Fruit fly (Drosophila melanogaster) whole organism, prepupa: ENCODE results near the gene RfC38.

ENCODE experiments used
- CG34406 ChIP-seq: fragments of 200-800 bp; sonication (Bioruptor generic); optimal IDR thresholded peaks from 3 replicates; lab custom pipeline; 2016; ENCODE audit warnings: missing biosample characterization, missing genetic modification characterization
- CG6854 ChIP-seq: fragments of 200-800 bp; sonication (Bioruptor generic); optimal IDR thresholded peaks from 2 replicates; lab custom pipeline; 2017; ENCODE audit warnings: missing biosample characterization, mild to moderate bottlenecking, missing genetic modification characterization
- CG8632 ChIP-seq: fragments of 200-800 bp; sonication (Bioruptor generic); optimal IDR thresholded peaks from 3 replicates; lab custom pipeline; 2016; ENCODE audit warnings: missing biosample characterization, missing genetic modification characterization
- Eip75B ChIP-seq: fragments of 200-800 bp; sonication (Bioruptor generic); optimal IDR thresholded peaks from 3 replicates; lab custom pipeline; 2016; ENCODE audit warnings: missing biosample characterization, missing genetic modification characterization
- Gug ChIP-seq: fragments of 200-800 bp; sonication (Bioruptor generic); IDR thresholded peaks from 2 replicates; pipeline ENCODE4 v1.3.6; 2022; ENCODE audit warnings: missing biosample characterization, missing genetic modification characterization
- Met ChIP-seq: fragments of 200-800 bp; sonication (Bioruptor generic); optimal IDR thresholded peaks from 3 replicates; lab custom pipeline; 2016; ENCODE audit warnings: missing biosample characterization, missing genetic modification characterization
- ss ChIP-seq, 2 experiments: fragments of 200-800 bp; sonication (Bioruptor generic); optimal IDR thresholded peaks; 2 replicates in 1 of 2; 3 replicates in 1 of 2; lab custom pipeline; 2017 to 2018; ENCODE audit warnings: mild to moderate bottlenecking in 2 of 2, missing biosample characterization in 2 of 2, missing genetic modification characterization in 2 of 2, moderate library complexity in 1 of 2

DNA sequence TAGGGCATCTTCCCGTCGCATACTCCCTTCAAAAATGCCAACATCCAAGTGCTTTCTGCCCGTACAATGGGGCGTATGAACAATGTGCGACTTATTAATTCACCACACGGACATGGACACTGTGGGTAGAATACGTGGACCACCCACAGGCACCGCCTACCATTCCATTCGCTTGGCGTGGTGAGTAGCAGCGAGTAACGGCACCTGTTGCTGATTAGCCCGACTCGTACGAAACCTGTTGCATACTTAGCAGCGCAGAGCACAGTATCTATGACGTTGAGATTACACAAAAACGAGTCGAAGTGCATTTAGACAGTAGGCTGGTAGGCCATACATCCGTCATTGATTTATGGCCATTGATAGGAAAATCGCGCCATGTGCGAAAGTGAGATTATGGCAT, 48.4 kb downstream of the RfC38 start:
- TF ChIP-seq Eip75B (GFP tag; lab: Kevin White, UChicago) (no peak), ss (GFP tag; optimal IDR thresholded peaks at IDR 0.05; lab: Kevin White, UChicago) (no peak), Met (GFP tag; lab: Kevin White, UChicago) (no peak), CG8632 (GFP tag; lab: Kevin White, UChicago) (no peak), CG34406 (GFP tag; lab: Kevin White, UChicago) (no peak), Gug (no peak), CG6854 (GFP tag; lab: Kevin White, UChicago) (no peak)
